Worm (Caenorhabditis elegans) whole organism, L2 larva: Measurements from ENCODE around the gene pho-12.
A peak's percentile ranks its signal among the peaks of the same experiment; 100 is the strongest.

ENCODE experiments used
- C34F6.9 ChIP-seq: fragments of 150-350 bp; optimal IDR thresholded peaks from 2 replicates; lab custom pipeline; 2014; ENCODE audit warnings: missing biosample characterization, missing genetic modification characterization
- F13H6.1 ChIP-seq: sonication (generic microtip); optimal IDR thresholded peaks from 2 replicates; lab custom pipeline; 2016; ENCODE audit warnings: missing genetic modification characterization, missing compliant biosample characterization
- R02D3.7 ChIP-seq: fragments of 150-350 bp; optimal IDR thresholded peaks from 2 replicates; lab custom pipeline; 2014; ENCODE audit warnings: missing biosample characterization, missing genetic modification characterization
- Y55F3AM.14 ChIP-seq: fragments of 200-800 bp; sonication (Bioruptor generic); optimal IDR thresholded peaks from 2 replicates; lab custom pipeline; 2018; ENCODE audit warnings: mild to moderate bottlenecking, missing genetic modification characterization, missing compliant biosample characterization
- ZK546.5 ChIP-seq: sonication (generic microtip); optimal IDR thresholded peaks from 2 replicates; lab custom pipeline; 2017; ENCODE audit warnings: missing biosample characterization, missing genetic modification characterization
- alr-1 ChIP-seq: fragments of 150-350 bp; optimal IDR thresholded peaks from 2 replicates; lab custom pipeline; 2014; ENCODE audit warnings: missing biosample characterization, missing genetic modification characterization
- aly-2 ChIP-seq: fragments of 150-350 bp; optimal IDR thresholded peaks from 2 replicates; lab custom pipeline; 2014; ENCODE audit warnings: missing biosample characterization, missing genetic modification characterization
- ama-1 ChIP-seq: fragments of 150-350 bp; optimal IDR thresholded peaks from 2 replicates; lab custom pipeline; 2018; ENCODE audit warnings: inconsistent platforms
- blmp-1 ChIP-seq: sonication (generic microtip); optimal IDR thresholded peaks from 2 replicates; lab custom pipeline; 2017; ENCODE audit warnings: missing genetic modification characterization, mild to moderate bottlenecking, missing compliant biosample characterization, antibody characterized with exemption, moderate library complexity; ENCODE audit not compliant: insufficient read depth
- ceh-16 ChIP-seq: fragments of 150-350 bp; optimal IDR thresholded peaks from 2 replicates; lab custom pipeline; 2014; ENCODE audit warnings: missing biosample characterization, missing genetic modification characterization
- ceh-82 ChIP-seq: fragments of 150-350 bp; optimal IDR thresholded peaks from 2 replicates; lab custom pipeline; 2014; ENCODE audit warnings: missing biosample characterization, missing genetic modification characterization
- crh-2 ChIP-seq: sonication (generic microtip); optimal IDR thresholded peaks from 2 replicates; lab custom pipeline; 2017; ENCODE audit warnings: missing biosample characterization, missing genetic modification characterization
- dmd-4 ChIP-seq: sonication (generic microtip); optimal IDR thresholded peaks from 2 replicates; lab custom pipeline; 2017; ENCODE audit warnings: missing biosample characterization, missing genetic modification characterization
- egl-27 ChIP-seq: sonication (generic microtip); optimal IDR thresholded peaks from 3 replicates; lab custom pipeline; 2017; ENCODE audit warnings: missing biosample characterization, missing genetic modification reagents, missing genetic modification characterization
- elt-1 ChIP-seq: fragments of 150-350 bp; optimal IDR thresholded peaks from 2 replicates; lab custom pipeline; 2014; ENCODE audit warnings: missing biosample characterization, missing genetic modification characterization
- elt-3 ChIP-seq: sonication (generic microtip); optimal IDR thresholded peaks from 2 replicates; lab custom pipeline; 2017; ENCODE audit warnings: missing biosample characterization, missing genetic modification characterization
- fos-1 ChIP-seq: fragments of 150-350 bp; optimal IDR thresholded peaks from 2 replicates; lab custom pipeline; 2014; ENCODE audit warnings: missing biosample characterization, missing genetic modification characterization
- gmeb-1 ChIP-seq: fragments of 150-350 bp; optimal IDR thresholded peaks from 2 replicates; lab custom pipeline; 2014; ENCODE audit warnings: missing biosample characterization, missing genetic modification characterization
- lin-11 ChIP-seq: fragments of 150-350 bp; sonication (generic microtip); optimal IDR thresholded peaks from 2 replicates; lab custom pipeline; 2014; ENCODE audit warnings: missing biosample characterization, missing genetic modification characterization, inconsistent platforms, mixed read lengths
- lin-13 ChIP-seq: fragments of 150-350 bp; optimal IDR thresholded peaks from 2 replicates; lab custom pipeline; 2014; ENCODE audit warnings: missing biosample characterization, missing genetic modification reagents, missing genetic modification characterization
- lin-39 ChIP-seq: fragments of 150-350 bp; optimal IDR thresholded peaks from 2 replicates; lab custom pipeline; 2014; ENCODE audit warnings: missing biosample characterization, missing genetic modification reagents, missing genetic modification characterization
- lsy-2 ChIP-seq, 2 experiments: fragments of 150-350 bp in 1 of 2; sonication (generic microtip) in 1 of 2; optimal IDR thresholded peaks; 2 replicates each; lab custom pipeline; 2014 to 2017; ENCODE audit warnings: missing biosample characterization in 2 of 2, missing genetic modification characterization in 2 of 2
- mab-5 ChIP-seq: fragments of 150-350 bp; optimal IDR thresholded peaks from 2 replicates; lab custom pipeline; 2014; ENCODE audit warnings: missing biosample characterization, missing genetic modification characterization
- mbf-1 ChIP-seq: sonication (generic microtip); optimal IDR thresholded peaks from 2 replicates; lab custom pipeline; 2017; ENCODE audit warnings: missing biosample characterization, missing genetic modification characterization
- mdl-1 ChIP-seq, 2 experiments: fragments of 150-350 bp in 1 of 2; sonication (generic microtip) in 1 of 2; optimal IDR thresholded peaks; 2 replicates each; lab custom pipeline; 2017; ENCODE audit warnings: missing biosample characterization in 2 of 2, missing genetic modification characterization in 2 of 2
- nhr-10 ChIP-seq: sonication (generic microtip); optimal IDR thresholded peaks from 2 replicates; lab custom pipeline; 2017; ENCODE audit warnings: missing biosample characterization, missing genetic modification characterization
- nhr-11 ChIP-seq: fragments of 150-350 bp; optimal IDR thresholded peaks from 2 replicates; lab custom pipeline; 2014; ENCODE audit warnings: missing biosample characterization, missing genetic modification characterization
- nhr-12 ChIP-seq: fragments of 150-350 bp; optimal IDR thresholded peaks from 2 replicates; lab custom pipeline; 2014; ENCODE audit warnings: missing biosample characterization, missing genetic modification characterization
- nhr-129 ChIP-seq: fragments of 150-350 bp; optimal IDR thresholded peaks from 2 replicates; lab custom pipeline; 2014; ENCODE audit warnings: missing biosample characterization, missing genetic modification characterization
- nhr-21 ChIP-seq: fragments of 150-350 bp; optimal IDR thresholded peaks from 2 replicates; lab custom pipeline; 2014; ENCODE audit warnings: missing biosample characterization, missing genetic modification characterization
- nhr-23 ChIP-seq: fragments of 150-350 bp; optimal IDR thresholded peaks from 2 replicates; lab custom pipeline; 2014; ENCODE audit warnings: missing biosample characterization, missing genetic modification reagents, missing genetic modification characterization
- nhr-237 ChIP-seq: fragments of 150-350 bp; optimal IDR thresholded peaks from 2 replicates; lab custom pipeline; 2014; ENCODE audit warnings: missing biosample characterization, missing genetic modification characterization
- nhr-25 ChIP-seq: fragments of 150-350 bp; sonication (generic microtip); optimal IDR thresholded peaks from 3 replicates; lab custom pipeline; 2014; ENCODE audit warnings: missing biosample characterization, missing genetic modification characterization
- nhr-6 ChIP-seq: fragments of 150-350 bp; optimal IDR thresholded peaks from 2 replicates; lab custom pipeline; 2014; ENCODE audit warnings: missing biosample characterization, missing genetic modification characterization
- nhr-77 ChIP-seq: fragments of 150-350 bp; optimal IDR thresholded peaks from 2 replicates; lab custom pipeline; 2014; ENCODE audit warnings: missing biosample characterization, missing genetic modification characterization
- peb-1 ChIP-seq: fragments of 150-350 bp; optimal IDR thresholded peaks from 2 replicates; lab custom pipeline; 2014; ENCODE audit warnings: missing biosample characterization, missing genetic modification characterization
- sem-4 ChIP-seq: fragments of 150-350 bp; optimal IDR thresholded peaks from 2 replicates; lab custom pipeline; 2014; ENCODE audit warnings: missing biosample characterization, missing genetic modification reagents, missing genetic modification characterization
- skn-1 ChIP-seq: sonication (generic microtip); optimal IDR thresholded peaks from 2 replicates; lab custom pipeline; 2017; ENCODE audit warnings: missing biosample characterization, missing genetic modification characterization
- sma-3 ChIP-seq: sonication (generic microtip); optimal IDR thresholded peaks from 2 replicates; lab custom pipeline; 2016; ENCODE audit warnings: missing genetic modification reagents, missing genetic modification characterization, missing compliant biosample characterization
- sma-9 ChIP-seq, 2 experiments: fragments of 150-350 bp in 1 of 2; sonication (generic microtip) in 1 of 2; optimal IDR thresholded peaks; 2 replicates each; lab custom pipeline; 2014 to 2016; ENCODE audit warnings: missing genetic modification characterization in 2 of 2, mild to moderate bottlenecking in 1 of 2, missing biosample characterization in 1 of 2, missing compliant biosample characterization in 1 of 2, missing genetic modification reagents in 1 of 2, moderate library complexity in 1 of 2
- unc-39 ChIP-seq: fragments of 150-350 bp; optimal IDR thresholded peaks from 2 replicates; lab custom pipeline; 2014; ENCODE audit warnings: missing biosample characterization, missing genetic modification characterization
- unc-55 ChIP-seq: fragments of 150-350 bp; sonication (generic microtip); optimal IDR thresholded peaks from 3 replicates; lab custom pipeline; 2014; ENCODE audit warnings: missing biosample characterization, missing genetic modification reagents, missing genetic modification characterization
- unc-62 ChIP-seq: fragments of 150-350 bp; optimal IDR thresholded peaks from 2 replicates; lab custom pipeline; 2014; ENCODE audit warnings: missing biosample characterization, missing genetic modification reagents, missing genetic modification characterization
- zag-1 ChIP-seq: fragments of 150-350 bp; optimal IDR thresholded peaks from 2 replicates; lab custom pipeline; 2014; ENCODE audit warnings: missing biosample characterization, missing genetic modification characterization
- ztf-1 ChIP-seq: fragments of 200-800 bp; sonication (Bioruptor generic); conservative IDR thresholded peaks from 2 replicates; pipeline ENCODE4 v1.3.6; 2022; ENCODE audit warnings: missing genetic modification characterization, missing compliant biosample characterization
- ztf-11 ChIP-seq: sonication (generic microtip); optimal IDR thresholded peaks from 2 replicates; lab custom pipeline; 2017; ENCODE audit warnings: missing biosample characterization, missing genetic modification characterization
- ztf-4 ChIP-seq: fragments of 150-350 bp; optimal IDR thresholded peaks from 2 replicates; lab custom pipeline; 2014; ENCODE audit warnings: missing biosample characterization, missing genetic modification characterization

Gene pho-12

DNA sequence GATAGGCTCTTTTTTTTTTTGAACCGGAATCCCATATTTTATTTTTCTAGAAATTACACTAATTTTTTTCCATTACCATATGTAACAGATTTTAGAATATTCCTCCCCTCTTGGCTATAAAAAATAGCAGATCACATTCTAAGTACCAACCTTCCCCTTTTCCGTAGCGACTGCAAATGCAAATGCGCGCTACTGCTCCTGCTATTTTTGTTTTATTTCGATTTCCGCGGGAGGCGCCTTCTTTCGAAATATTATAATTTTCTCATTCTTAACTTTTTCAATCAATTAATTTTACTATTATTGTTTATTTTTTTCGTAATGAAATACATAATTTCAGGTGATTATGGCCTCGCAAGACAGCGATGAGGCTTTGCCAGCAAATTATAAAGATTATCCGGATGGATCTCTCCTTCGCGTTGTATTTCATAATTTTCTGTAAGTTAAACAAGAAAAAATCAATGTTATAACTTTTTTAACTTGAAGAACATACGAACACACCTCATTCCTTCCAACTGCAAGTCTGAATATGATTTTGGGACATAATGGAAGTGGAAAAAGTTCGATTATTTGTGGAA lies 1.3 kb upstream of the pho-12 start, which contains the start of gene smc-5 (continued):
- TF ChIP-seq lsy-2 (tag; optimal IDR thresholded peaks at IDR 0.05; lab: Kevin White, UChicago), result peak; percentile 50 to 88
- no peak for TF ChIP-seq unc-62 (GFP tag; lab: Kevin White, UChicago)
- TF ChIP-seq sma-9 (GFP tag; optimal IDR thresholded peaks at IDR 0.05; lab: Kevin White, UChicago), result peak; percentile 62
- no peak for TF ChIP-seq sma-9 (tag; optimal IDR thresholded peaks at IDR 0.05; lab: Kevin White, UChicago)
- no peak for TF ChIP-seq F13H6.1 (tag; lab: Kevin White, UChicago)

DNA sequence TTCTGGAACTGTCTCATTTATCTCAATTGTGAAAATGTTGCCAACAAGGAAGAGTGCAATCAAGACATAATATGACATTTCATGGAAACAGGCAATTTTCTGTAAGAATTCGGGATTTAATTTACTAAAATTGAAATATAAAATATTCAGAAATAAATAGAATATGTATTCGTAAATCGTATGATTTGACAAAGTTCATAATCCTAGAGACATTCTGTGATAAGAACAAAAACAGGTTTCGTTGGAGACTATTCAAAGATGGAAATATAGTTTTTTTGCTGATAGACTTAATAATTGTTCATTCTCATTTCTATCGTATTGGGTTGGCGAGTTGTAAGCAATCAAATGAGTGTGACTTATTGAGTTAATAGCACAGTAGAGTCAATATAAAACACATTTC lies 2.6 kb downstream of the pho-12 start, which contains the start of gene C27A2.12:
Gene C27A2.12, minus strand, starts transcription at position 101 of the 400 bp plus-strand sequence.
- TF ChIP-seq mdl-1 (tag; optimal IDR thresholded peaks at IDR 0.05; lab: Kevin White, UChicago) (no peak), ceh-16 (tag; lab: Kevin White, UChicago) (no peak), mab-5 (tag; lab: Kevin White, UChicago) (no peak), nhr-10 (tag; lab: Kevin White, UChicago) (no peak), lsy-2 (tag; optimal IDR thresholded peaks at IDR 0.05; lab: Kevin White, UChicago) (no peak), sma-3 (GFP tag; lab: Kevin White, UChicago) (no peak), nhr-25 (tag; lab: Kevin White, UChicago) (no peak), lin-11 (tag; lab: Kevin White, UChicago) (no peak), nhr-6 (tag; lab: Kevin White, UChicago) (no peak)

DNA sequence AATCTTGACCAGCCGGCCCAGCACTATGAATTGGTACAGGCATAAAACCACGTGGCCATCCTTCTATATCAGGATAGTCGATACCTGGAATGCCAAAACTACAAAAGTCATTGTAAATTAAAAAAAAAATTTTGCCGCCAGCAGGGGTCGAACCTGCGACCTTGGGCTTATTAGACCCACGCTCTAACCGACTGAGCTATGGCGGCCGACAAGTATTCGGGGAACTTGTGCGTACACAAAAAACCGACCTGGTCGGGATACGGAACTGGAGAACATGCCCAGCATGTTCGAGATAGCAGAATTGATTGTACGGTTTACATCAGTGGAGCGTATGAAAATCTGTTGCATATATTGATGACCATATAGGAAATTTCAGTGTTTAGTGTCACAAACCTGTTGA lies 3.3 kb downstream of the pho-12 start:
- TF ChIP-seq blmp-1, result no peak
- no peak for TF ChIP-seq unc-39 (tag; lab: Kevin White, UChicago)
- TF ChIP-seq ZK546.5, result no peak
- no peak for TF ChIP-seq nhr-6 (tag; lab: Kevin White, UChicago)
- peak; percentile 47 for TF ChIP-seq sem-4
- no peak for TF ChIP-seq nhr-11 (tag; lab: Kevin White, UChicago)
- TF ChIP-seq Y55F3AM.14 (GFP tag; lab: Kevin White, UChicago), result no peak
- TF ChIP-seq C34F6.9 (tag; lab: Kevin White, UChicago), result peak; percentile 35
- TF ChIP-seq lsy-2 (tag; optimal IDR thresholded peaks at IDR 0.05; lab: Kevin White, UChicago), result peak; percentile 63 to 81
- no peak for TF ChIP-seq ceh-82 (tag; lab: Kevin White, UChicago)
- peak; percentile 73 for TF ChIP-seq sma-3 (GFP tag; lab: Kevin White, UChicago)
- TF ChIP-seq mdl-1 (tag; optimal IDR thresholded peaks at IDR 0.05; lab: Kevin White, UChicago), result peak in 1 of 2 experiments; percentile 8
- no peak for TF ChIP-seq R02D3.7 (tag; lab: Kevin White, UChicago)
- TF ChIP-seq alr-1 (tag; lab: Kevin White, UChicago), result no peak
- TF ChIP-seq nhr-237 (tag; lab: Kevin White, UChicago), result no peak
- TF ChIP-seq peb-1 (tag; lab: Kevin White, UChicago), result no peak
- no peak for TF ChIP-seq ceh-16 (tag; lab: Kevin White, UChicago)
- no peak for TF ChIP-seq elt-1 (tag; lab: Kevin White, UChicago)
- no peak for TF ChIP-seq dmd-4 (tag; lab: Kevin White, UChicago)
- peak; percentile 24 for TF ChIP-seq nhr-77 (tag; lab: Kevin White, UChicago)
- no peak for TF ChIP-seq nhr-12
- peak; percentile 71 for TF ChIP-seq F13H6.1 (tag; lab: Kevin White, UChicago)
- peak; percentile 68 for TF ChIP-seq crh-2 (tag; lab: Kevin White, UChicago)
- TF ChIP-seq ztf-4 (tag; lab: Kevin White, UChicago), result no peak
- TF ChIP-seq lin-39, result no peak
- peak; percentile 26 for TF ChIP-seq nhr-25 (tag; lab: Kevin White, UChicago)
- TF ChIP-seq sma-9 (GFP tag; optimal IDR thresholded peaks at IDR 0.05; lab: Kevin White, UChicago), result peak; percentile 66
- TF ChIP-seq sma-9 (tag; optimal IDR thresholded peaks at IDR 0.05; lab: Kevin White, UChicago), result no peak
- peak; percentile 31 for TF ChIP-seq lin-13 (GFP tag; lab: Kevin White, UChicago)
- TF ChIP-seq lin-11 (tag; lab: Kevin White, UChicago), result peak; percentile 44
- no peak for TF ChIP-seq egl-27 (tag; lab: Kevin White, UChicago)
- no peak for TF ChIP-seq ztf-1
- no peak for TF ChIP-seq unc-62 (GFP tag; lab: Kevin White, UChicago)
- no peak for TF ChIP-seq elt-3 (tag; lab: Kevin White, UChicago)
- TF ChIP-seq aly-2 (tag; lab: Kevin White, UChicago), result no peak
- no peak for TF ChIP-seq nhr-23 (tag; lab: Kevin White, UChicago)
- TF ChIP-seq mab-5 (tag; lab: Kevin White, UChicago), result no peak
- no peak for TF ChIP-seq mbf-1
- peak; percentile 62 for TF ChIP-seq gmeb-1 (tag; lab: Kevin White, UChicago)
- TF ChIP-seq nhr-21 (tag; lab: Kevin White, UChicago), result peak; percentile 45
- TF ChIP-seq zag-1 (tag; lab: Kevin White, UChicago), result no peak
- TF ChIP-seq fos-1, result peak; percentile 30
- TF ChIP-seq nhr-129 (tag; lab: Kevin White, UChicago), result peak; percentile 61
- no peak for TF ChIP-seq ama-1 (lab: Kevin White, UChicago)
- no peak for TF ChIP-seq skn-1 (tag; lab: Kevin White, UChicago)
- TF ChIP-seq ztf-11 (tag; lab: Kevin White, UChicago), result no peak
- TF ChIP-seq unc-55 (GFP tag; lab: Kevin White, UChicago), result no peak
